Fruit fly (Drosophila melanogaster): ENCODE results near the gene CG45544.

Gene CG45544

dm6 chr3R:29216484-29216863, 39.8 kb upstream of the CG45544 start:
- TF ChIP-seq Dfd (GFP tag; optimal IDR thresholded peaks at IDR 0.05) (no peak), Hnf4 (GFP tag; optimal IDR thresholded peaks at IDR 0.05) (no peak), dmrt93B (GFP tag; optimal IDR thresholded peaks at IDR 0.05) (no peak)

DNA sequence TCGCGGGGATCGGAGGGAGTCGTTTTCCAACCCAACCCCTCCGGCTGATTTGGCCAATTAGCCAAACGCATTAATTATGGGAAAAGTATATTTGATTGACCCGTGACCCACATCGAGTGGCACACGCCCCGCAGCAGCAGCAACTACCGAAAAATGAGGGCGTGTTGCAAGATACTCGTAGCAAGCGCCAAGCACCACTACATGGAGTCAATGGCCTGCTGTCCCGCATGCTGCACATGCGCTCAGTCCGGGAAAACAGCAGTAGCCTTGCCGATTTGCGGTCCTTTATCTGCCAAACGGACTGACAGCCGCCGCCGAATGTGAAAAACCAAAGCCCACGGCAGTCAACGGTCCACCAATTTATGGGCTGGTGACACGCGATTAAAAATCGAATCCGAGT, 39.0 kb upstream of the CG45544 start:
- TF ChIP-seq Jra (GFP tag; optimal IDR thresholded peaks at IDR 0.05), result no peak
- TF ChIP-seq sage (GFP tag; optimal IDR thresholded peaks at IDR 0.05), result no peak
- no peak for TF ChIP-seq Sp1 (GFP tag; optimal IDR thresholded peaks at IDR 0.05)

dm6 chr3R:29218001-29218400, 38.3 kb upstream of the CG45544 start:
- TF ChIP-seq GATAd (GFP tag; optimal IDR thresholded peaks at IDR 0.05), result no peak
- no peak for TF ChIP-seq CrebA (GFP tag; optimal IDR thresholded peaks at IDR 0.05; ENCODE audit: borderline replicate concordance)
- no peak for TF ChIP-seq CG9705 (GFP tag; optimal IDR thresholded peaks at IDR 0.05)
- TF ChIP-seq pan (optimal IDR thresholded peaks at IDR 0.05), result no peak
- TF ChIP-seq Dif (GFP tag; optimal IDR thresholded peaks at IDR 0.05; ENCODE audit: partially characterized antibody), result no peak
- TF ChIP-seq dmrt93B (GFP tag; optimal IDR thresholded peaks at IDR 0.05), result no peak
- no peak for TF ChIP-seq sv (GFP tag; optimal IDR thresholded peaks at IDR 0.05)
- no peak for TF ChIP-seq dsf (GFP tag; optimal IDR thresholded peaks at IDR 0.05; ENCODE audit: borderline replicate concordance)
- TF ChIP-seq Jra (GFP tag; optimal IDR thresholded peaks at IDR 0.05), result no peak
- no peak for TF ChIP-seq HLH106 (tag; optimal IDR thresholded peaks at IDR 0.05)
- no peak for TF ChIP-seq lola (GFP tag; optimal IDR thresholded peaks at IDR 0.05)
- no peak for TF ChIP-seq dl (GFP tag; optimal IDR thresholded peaks at IDR 0.05; ENCODE audit: insufficient read depth in 1 of 2, partially characterized antibody in 2 of 2)
- no peak for TF ChIP-seq psq (GFP tag; optimal IDR thresholded peaks at IDR 0.05)
- TF ChIP-seq Vsx2 (GFP tag; optimal IDR thresholded peaks at IDR 0.05; ENCODE audit: partially characterized antibody), result no peak

DNA sequence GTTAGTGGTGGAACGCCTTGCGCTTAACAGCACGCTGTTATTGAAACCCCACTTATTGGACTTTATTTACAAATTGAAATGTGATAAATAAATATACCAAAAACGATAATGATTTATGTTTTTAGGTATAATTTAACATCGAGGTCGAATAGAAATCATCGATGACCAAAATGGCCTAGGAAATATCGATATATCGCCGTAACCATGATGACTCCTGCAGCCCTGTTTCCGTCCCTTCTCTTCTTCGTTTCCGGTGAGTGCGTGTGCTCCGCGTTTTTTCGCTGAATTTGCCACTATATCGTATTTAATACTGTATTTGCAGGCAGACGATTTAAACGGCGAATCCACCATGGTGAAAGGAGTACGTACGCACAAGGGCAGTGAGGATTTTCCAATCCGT, 36.3 kb upstream of the CG45544 start, which contains the start of gene eEF1gamma:
Gene eEF1gamma (plus strand): TSS at position 225 of the 400 bp plus-strand sequence.
- TF ChIP-seq sage (GFP tag; optimal IDR thresholded peaks at IDR 0.05), result peak; percentile 46
- peak; percentile 86 for TF ChIP-seq fru (GFP tag; optimal IDR thresholded peaks at IDR 0.05)
- TF ChIP-seq pan (optimal IDR thresholded peaks at IDR 0.05), result no peak
- peak; percentile 91 for TF ChIP-seq h (GFP tag; optimal IDR thresholded peaks at IDR 0.05)
- TF ChIP-seq rgr (GFP tag; optimal IDR thresholded peaks at IDR 0.05), result peak; percentile 95
- no peak for TF ChIP-seq Rel (GFP tag; optimal IDR thresholded peaks at IDR 0.05)
- peak; percentile 71 for TF ChIP-seq Rel (tag; optimal IDR thresholded peaks at IDR 0.05)
- TF ChIP-seq Jra (GFP tag; optimal IDR thresholded peaks at IDR 0.05), result no peak
- no peak for TF ChIP-seq tai (GFP tag; optimal IDR thresholded peaks at IDR 0.05)
- TF ChIP-seq HLH106 (tag; optimal IDR thresholded peaks at IDR 0.05), result peak; percentile 88
- TF ChIP-seq psq (GFP tag; optimal IDR thresholded peaks at IDR 0.05), result peak; percentile 80
- TF ChIP-seq Dif (GFP tag; optimal IDR thresholded peaks at IDR 0.05; ENCODE audit: partially characterized antibody), result peak; percentile 38
- TF ChIP-seq Sp1 (GFP tag; optimal IDR thresholded peaks at IDR 0.05), result peak; percentile 94
- peak; percentile 78 for TF ChIP-seq CG32264 (GFP tag; optimal IDR thresholded peaks at IDR 0.05)
- no peak for TF ChIP-seq Dfd (GFP tag; optimal IDR thresholded peaks at IDR 0.05)
- TF ChIP-seq N (GFP tag; optimal IDR thresholded peaks at IDR 0.05), result no peak
- TF ChIP-seq dsf (GFP tag; optimal IDR thresholded peaks at IDR 0.05; ENCODE audit: borderline replicate concordance), result no peak
- TF ChIP-seq usp (GFP tag; optimal IDR thresholded peaks at IDR 0.05), result no peak
- TF ChIP-seq Mio (GFP tag; optimal IDR thresholded peaks at IDR 0.05), result peak; percentile 83
- TF ChIP-seq dl (GFP tag; optimal IDR thresholded peaks at IDR 0.05; ENCODE audit: insufficient read depth in 1 of 2, partially characterized antibody in 2 of 2), result no peak
- TF ChIP-seq sv (GFP tag; optimal IDR thresholded peaks at IDR 0.05), result peak; percentile 93
- TF ChIP-seq Abd-B (GFP tag; optimal IDR thresholded peaks at IDR 0.05), result no peak
- peak; percentile 14 for TF ChIP-seq GATAd (GFP tag; optimal IDR thresholded peaks at IDR 0.05)
- TF ChIP-seq brk (GFP tag; optimal IDR thresholded peaks at IDR 0.05), result no peak
- peak; percentile 90 for TF ChIP-seq OdsH (GFP tag; optimal IDR thresholded peaks at IDR 0.05)
- TF ChIP-seq Hr78 (GFP tag; optimal IDR thresholded peaks at IDR 0.05), result no peak
- TF ChIP-seq ey (GFP tag; optimal IDR thresholded peaks at IDR 0.05), result peak; percentile 77
- TF ChIP-seq CrebA (GFP tag; optimal IDR thresholded peaks at IDR 0.05; ENCODE audit: borderline replicate concordance), result no peak
- TF ChIP-seq jim (GFP tag; optimal IDR thresholded peaks at IDR 0.05), result no peak
- peak; percentile 96 for TF ChIP-seq dmrt93B (GFP tag; optimal IDR thresholded peaks at IDR 0.05)
- TF ChIP-seq Vsx2 (GFP tag; optimal IDR thresholded peaks at IDR 0.05; ENCODE audit: partially characterized antibody), result no peak
- no peak for TF ChIP-seq woc (GFP tag; optimal IDR thresholded peaks at IDR 0.05)
- TF ChIP-seq Hnf4 (GFP tag; optimal IDR thresholded peaks at IDR 0.05), result no peak
- peak; percentile 61 to 87 for TF ChIP-seq foxo (GFP tag; optimal IDR thresholded peaks at IDR 0.05)
- TF ChIP-seq br (GFP tag; optimal IDR thresholded peaks at IDR 0.05), result peak; percentile 94
- peak; percentile 93 for TF ChIP-seq Hr83 (GFP tag; optimal IDR thresholded peaks at IDR 0.05; ENCODE audit: poor library complexity, severe bottlenecking)
- TF ChIP-seq Myc (optimal IDR thresholded peaks at IDR 0.05), result peak; percentile 50
- TF ChIP-seq CG9705 (GFP tag; optimal IDR thresholded peaks at IDR 0.05), result peak; percentile 97
- TF ChIP-seq lola (GFP tag; optimal IDR thresholded peaks at IDR 0.05), result no peak

All from whole organism, wandering third instar larva.